Worm (Caenorhabditis elegans) whole organism, L4/young adult: ENCODE data around the gene ZC477.4.

Experiments
- W03F9.2 ChIP-seq: fragments of 150-350 bp; optimal IDR thresholded peaks from 2 replicates; lab custom pipeline; 2014; ENCODE audit warnings: missing biosample characterization, missing genetic modification characterization
- dao-5 ChIP-seq: sonication (generic microtip); optimal IDR thresholded peaks from 2 replicates; lab custom pipeline; 2016; ENCODE audit warnings: missing genotype, missing genetic modification characterization, moderate library complexity, missing compliant biosample characterization

ce11 chrIV:7081214-7081613, 17.4 kb downstream of the ZC477.4 start, which contains the start of gene Y43B11AR.1:
- TF ChIP-seq W03F9.2 (tag; lab: Kevin White, UChicago) (no peak), dao-5 (tag; lab: Kevin White, UChicago) (no peak)
